Worm (Caenorhabditis elegans) whole organism, mixed stage, embryonic: Measurements from ENCODE around the gene H11E01.2.

Source experiments
- M03D4.4 ChIP-seq: sonication (generic microtip); optimal IDR thresholded peaks from 2 replicates; lab custom pipeline; 2017; ENCODE audit warnings: mild to moderate bottlenecking, missing genetic modification characterization, missing compliant biosample characterization
- bed-3 ChIP-seq: fragments of 200-800 bp; sonication (Bioruptor generic); optimal IDR thresholded peaks from 3 replicates; lab custom pipeline; 2018; ENCODE audit warnings: mild to moderate bottlenecking, missing genetic modification characterization, moderate library complexity, missing compliant biosample characterization
- blmp-1 ChIP-seq: fragments of 150-350 bp; optimal IDR thresholded peaks from 2 replicates; lab custom pipeline; 2014; ENCODE audit warnings: missing biosample characterization, missing genetic modification characterization
- ceh-83 ChIP-seq: fragments of 200-800 bp; sonication (Bioruptor generic); optimal IDR thresholded peaks from 2 replicates; lab custom pipeline; 2018; ENCODE audit warnings: mild to moderate bottlenecking, missing genetic modification characterization, missing compliant biosample characterization
- ces-1 ChIP-seq: fragments of 150-350 bp; optimal IDR thresholded peaks from 2 replicates; lab custom pipeline; 2014; ENCODE audit warnings: missing biosample characterization, missing genetic modification reagents, missing genetic modification characterization
- drap-1 ChIP-seq: fragments of 200-800 bp; sonication (Bioruptor generic); optimal IDR thresholded peaks from 3 replicates; lab custom pipeline; 2018; ENCODE audit warnings: mild to moderate bottlenecking, missing genetic modification characterization, missing compliant biosample characterization
- elt-1 ChIP-seq: sonication (generic microtip); optimal IDR thresholded peaks from 2 replicates; lab custom pipeline; 2017; ENCODE audit warnings: missing genetic modification characterization, mild to moderate bottlenecking, missing compliant biosample characterization, antibody characterized with exemption, moderate library complexity, borderline replicate concordance; ENCODE audit not compliant: insufficient read depth
- elt-3 ChIP-seq: fragments of 150-350 bp; optimal IDR thresholded peaks from 2 replicates; lab custom pipeline; 2014; ENCODE audit warnings: missing biosample characterization, missing genetic modification characterization
- flh-1 ChIP-seq: fragments of 200-800 bp; sonication (Bioruptor generic); optimal IDR thresholded peaks from 2 replicates; lab custom pipeline; 2018; ENCODE audit warnings: mild to moderate bottlenecking, missing genetic modification characterization, moderate library complexity, missing compliant biosample characterization
- ham-2 ChIP-seq: fragments of 200-800 bp; sonication (Bioruptor generic); optimal IDR thresholded peaks from 2 replicates; lab custom pipeline; 2018; ENCODE audit warnings: mild to moderate bottlenecking, missing genetic modification characterization, missing compliant biosample characterization
- hlh-1 ChIP-seq: fragments of 150-350 bp; optimal IDR thresholded peaks from 2 replicates; lab custom pipeline; 2014; ENCODE audit warnings: missing biosample characterization, missing genetic modification reagents, missing genetic modification characterization
- lin-13 ChIP-seq: fragments of 150-350 bp; optimal IDR thresholded peaks from 2 replicates; lab custom pipeline; 2014; ENCODE audit warnings: missing biosample characterization, missing genetic modification characterization
- lin-32 ChIP-seq: fragments of 200-800 bp; sonication (Bioruptor generic); optimal IDR thresholded peaks from 2 replicates; lab custom pipeline; 2018; ENCODE audit warnings: mild to moderate bottlenecking, missing genetic modification characterization, missing compliant biosample characterization
- lsy-2 ChIP-seq: fragments of 150-350 bp; optimal IDR thresholded peaks from 2 replicates; lab custom pipeline; 2014; ENCODE audit warnings: missing biosample characterization, missing genetic modification characterization
- mep-1 ChIP-seq: fragments of 150-350 bp; optimal IDR thresholded peaks from 2 replicates; lab custom pipeline; 2017; ENCODE audit warnings: missing biosample characterization, missing genetic modification reagents, missing genetic modification characterization, inconsistent platforms
- nhr-12 ChIP-seq: fragments of 150-350 bp; optimal IDR thresholded peaks from 2 replicates; lab custom pipeline; 2014; ENCODE audit warnings: missing biosample characterization, missing genetic modification characterization
- nhr-2 ChIP-seq: fragments of 150-350 bp; optimal IDR thresholded peaks from 2 replicates; lab custom pipeline; 2014; ENCODE audit warnings: missing biosample characterization, missing genetic modification characterization
- nhr-237 ChIP-seq: fragments of 150-350 bp; optimal IDR thresholded peaks from 2 replicates; lab custom pipeline; 2014; ENCODE audit warnings: missing biosample characterization, missing genetic modification characterization
- nhr-28 ChIP-seq: fragments of 150-350 bp; optimal IDR thresholded peaks from 2 replicates; lab custom pipeline; 2014; ENCODE audit warnings: missing biosample characterization, missing genetic modification characterization
- pha-4 ChIP-seq: fragments of 150-350 bp; optimal IDR thresholded peaks from 2 replicates; lab custom pipeline; 2018; ENCODE audit warnings: missing biosample characterization, missing genetic modification reagents, missing genetic modification characterization
- sem-2 ChIP-seq: fragments of 200-800 bp; sonication (Bioruptor generic); optimal IDR thresholded peaks from 2 replicates; lab custom pipeline; 2018; ENCODE audit warnings: mild to moderate bottlenecking, missing genetic modification characterization, missing compliant biosample characterization
- snpc-4 ChIP-seq: fragments of 150-350 bp; optimal IDR thresholded peaks from 2 replicates; lab custom pipeline; 2014; ENCODE audit warnings: missing biosample characterization, missing genetic modification characterization
- sptf-1 ChIP-seq: sonication (generic microtip); optimal IDR thresholded peaks from 2 replicates; lab custom pipeline; 2017; ENCODE audit warnings: mild to moderate bottlenecking, missing genetic modification characterization, moderate library complexity, missing compliant biosample characterization
- tbx-8 ChIP-seq: fragments of 200-800 bp; sonication (Bioruptor generic); optimal IDR thresholded peaks from 2 replicates; lab custom pipeline; 2018; ENCODE audit warnings: mild to moderate bottlenecking, missing genetic modification characterization, moderate library complexity, missing compliant biosample characterization
- unc-39 ChIP-seq: fragments of 150-350 bp; optimal IDR thresholded peaks from 2 replicates; lab custom pipeline; 2014; ENCODE audit warnings: missing biosample characterization, missing genetic modification characterization
- unc-62 ChIP-seq: fragments of 150-350 bp; optimal IDR thresholded peaks from 2 replicates; lab custom pipeline; 2014; ENCODE audit warnings: missing biosample characterization, missing genetic modification reagents, missing genetic modification characterization
- ztf-11 ChIP-seq: fragments of 150-350 bp; optimal IDR thresholded peaks from 2 replicates; lab custom pipeline; 2014; ENCODE audit warnings: missing biosample characterization, missing genetic modification characterization

H11E01.2 gene

ce11 chrX:1655207-1655606 lies 34.4 kb downstream of the H11E01.2 start, which contains the start of gene tbx-32:
TSS of gene tbx-32 (plus strand) at chrX:1655507.
- TF ChIP-seq nhr-237 (tag; lab: Kevin White, UChicago) = no peak
- no peak for TF ChIP-seq nhr-2 (tag; lab: Kevin White, UChicago)
- TF ChIP-seq hlh-1 (tag; lab: Kevin White, UChicago) = no peak
- no peak for TF ChIP-seq mep-1 (tag; lab: Kevin White, UChicago)
- no peak for TF ChIP-seq M03D4.4
- TF ChIP-seq ztf-11 = no peak
- no peak for TF ChIP-seq lin-13 (tag; lab: Kevin White, UChicago)
- no peak for TF ChIP-seq ham-2
- TF ChIP-seq blmp-1 (tag; lab: Kevin White, UChicago) = no peak

DNA sequence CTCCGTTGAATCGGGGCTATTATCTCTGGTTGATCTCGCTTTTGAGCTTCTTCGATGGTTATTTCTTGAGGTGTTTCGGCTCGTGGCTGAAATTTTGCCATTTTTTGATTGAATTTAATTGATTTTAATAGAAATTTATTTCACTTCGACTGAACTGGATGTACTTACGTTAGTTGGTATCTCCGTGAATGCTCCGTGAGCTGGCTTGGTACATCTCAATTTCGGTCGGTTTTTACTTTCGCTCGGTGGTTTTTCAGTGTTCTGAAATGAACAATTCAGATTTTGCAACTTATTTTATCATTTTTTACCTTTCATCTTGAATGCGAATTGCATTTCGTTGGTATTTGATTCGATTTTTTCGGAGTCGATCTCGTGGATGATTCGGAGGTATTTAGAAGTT lies 44.1 kb downstream of the H11E01.2 start, which contains the start of gene R09H3.2:
TSS of gene R09H3.2 (minus strand) at position 101 of the 400 bp plus-strand sequence.
- TF ChIP-seq elt-3 (tag; lab: Kevin White, UChicago) (no peak), nhr-2 (tag; lab: Kevin White, UChicago) (no peak), unc-39 (tag; lab: Kevin White, UChicago) (no peak), bed-3 (GFP tag; lab: Kevin White, UChicago) (no peak), ces-1 (GFP tag; lab: Kevin White, UChicago) (no peak), drap-1 (GFP tag; lab: Kevin White, UChicago) (no peak), sem-2 (GFP tag; lab: Kevin White, UChicago) (no peak), nhr-237 (tag; lab: Kevin White, UChicago) (no peak), nhr-12 (tag; lab: Kevin White, UChicago) (no peak), blmp-1 (tag; lab: Kevin White, UChicago) (no peak), lsy-2 (no peak), flh-1 (no peak), sptf-1 (tag; lab: Kevin White, UChicago) (no peak), ceh-83 (GFP tag; lab: Kevin White, UChicago) (no peak)

DNA sequence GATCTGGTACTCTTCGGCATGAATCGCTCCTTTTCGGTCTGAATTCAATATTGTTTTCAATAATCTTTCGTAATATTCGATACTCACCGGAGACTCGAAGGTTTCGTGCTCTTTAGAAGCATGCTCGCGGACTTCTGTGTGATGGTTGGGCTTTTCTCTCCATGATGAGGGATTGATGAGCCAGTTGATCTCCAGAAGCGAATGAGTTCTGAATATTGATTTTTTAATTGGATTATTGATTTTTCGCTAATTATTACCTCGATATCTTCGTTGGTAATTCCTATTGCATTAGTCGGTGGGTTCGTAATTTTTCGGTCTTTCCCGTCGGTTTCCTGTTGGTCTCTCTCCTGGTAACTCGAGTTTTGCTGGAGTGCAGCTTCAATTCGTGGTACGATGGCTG lies 46.2 kb downstream of the H11E01.2 start:
- TF ChIP-seq tbx-8 (no peak), M03D4.4 (no peak), lin-13 (tag; lab: Kevin White, UChicago) (no peak)

- TF ChIP-seq ceh-83 (GFP tag; lab: Kevin White, UChicago) (no peak), nhr-28 (tag; lab: Kevin White, UChicago) (no peak), unc-62 (GFP tag; lab: Kevin White, UChicago) (no peak), hlh-1 (tag; lab: Kevin White, UChicago) (no peak), mep-1 (tag; lab: Kevin White, UChicago) (no peak), bed-3 (GFP tag; lab: Kevin White, UChicago) (no peak), unc-39 (tag; lab: Kevin White, UChicago) (no peak)
These were observed 47.9 kb downstream of the H11E01.2 start, which contains the start of gene R09H3.3 for ce11 chrX:1668748-1669147. TSS of gene R09H3.3 (minus strand) at chrX:1668848.

DNA sequence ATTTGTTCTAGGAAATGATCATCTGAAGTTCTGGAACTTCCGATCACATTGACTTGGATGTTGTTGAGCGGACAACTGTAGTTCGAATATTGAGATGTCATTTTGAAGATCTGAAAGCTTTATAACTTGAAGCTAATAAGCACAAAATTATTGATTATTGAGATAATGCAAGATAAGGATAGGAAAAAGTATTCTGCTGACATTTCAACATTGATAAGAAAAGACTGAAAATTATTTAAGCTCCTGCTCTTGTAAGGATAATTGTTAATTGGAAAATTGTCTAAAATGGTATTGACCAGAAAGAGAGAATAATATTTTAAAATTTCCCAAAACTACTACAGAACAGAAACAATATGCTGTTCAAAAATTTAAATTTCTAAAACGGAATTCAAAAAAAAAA lies 53.2 kb downstream of the H11E01.2 start, which contains the start of gene tbx-31:
TSS of gene tbx-31 (minus strand) at position 101 of the 400 bp plus-strand sequence.
- TF ChIP-seq flh-1 (no peak), snpc-4 (tag; lab: Kevin White, UChicago) (no peak), unc-39 (tag; lab: Kevin White, UChicago) (no peak), lsy-2 (no peak), sem-2 (GFP tag; lab: Kevin White, UChicago) (no peak), pha-4 (tag; lab: Kevin White, UChicago) (no peak), nhr-28 (tag; lab: Kevin White, UChicago) (no peak), nhr-2 (tag; lab: Kevin White, UChicago) (no peak), unc-62 (GFP tag; lab: Kevin White, UChicago) (no peak), lin-32 (GFP tag; lab: Kevin White, UChicago) (no peak), elt-1 (tag; lab: Kevin White, UChicago) (no peak), bed-3 (GFP tag; lab: Kevin White, UChicago) (no peak), ces-1 (GFP tag; lab: Kevin White, UChicago) (no peak)
